Worm (Caenorhabditis elegans) whole organism, midembryonic: ENCODE measurements around the gene cts-1.
"Not testable (repeated sequence)": the region's sequence is repeated elsewhere in the genome, so short reads cannot be mapped to it uniquely, and the experiment has no call there.

Source experiments
- T22C8.4 ChIP-seq: fragments of 200-800 bp; sonication (Bioruptor generic); IDR thresholded peaks from 2 replicates; pipeline ENCODE4 v1.3.6; 2022; ENCODE audit warnings: missing genetic modification characterization, missing compliant biosample characterization
- cog-1 ChIP-seq: sonication (generic microtip); optimal IDR thresholded peaks from 2 replicates; lab custom pipeline; 2016; ENCODE audit warnings: missing genetic modification characterization, missing compliant biosample characterization
- flt-1 ChIP-seq: fragments of 200-800 bp; sonication (Bioruptor generic); IDR thresholded peaks from 2 replicates; pipeline ENCODE4 v1.3.6; 2022; ENCODE audit warnings: missing genetic modification characterization, missing compliant biosample characterization
- klf-2 ChIP-seq: fragments of 200-800 bp; sonication (Bioruptor generic); conservative IDR thresholded peaks from 2 replicates; pipeline ENCODE4 v1.3.6; 2022; ENCODE audit warnings: missing genetic modification reagents, missing genetic modification characterization, missing compliant biosample characterization
- med-1 ChIP-seq: sonication (generic microtip); optimal IDR thresholded peaks from 2 replicates; lab custom pipeline; 2017; ENCODE audit warnings: missing genetic modification characterization, mild to moderate bottlenecking, missing compliant biosample characterization, antibody characterized with exemption, missing genetic modification reagents; ENCODE audit not compliant: insufficient read depth
- ref-1 ChIP-seq: fragments of 200-800 bp; sonication (Bioruptor generic); conservative IDR thresholded peaks from 2 replicates; pipeline ENCODE4 v1.3.6; 2022; ENCODE audit warnings: missing genetic modification reagents, missing genetic modification characterization, missing compliant biosample characterization
- tab-1 ChIP-seq: fragments of 200-800 bp; sonication (Bioruptor generic); IDR thresholded peaks from 2 replicates; pipeline ENCODE4 v1.3.6; 2022; ENCODE audit warnings: missing genetic modification characterization, missing compliant biosample characterization
- ztf-23 ChIP-seq: fragments of 200-800 bp; sonication (Bioruptor generic); IDR thresholded peaks from 2 replicates; pipeline ENCODE4 v1.3.6; 2022; ENCODE audit warnings: missing genetic modification reagents, missing genetic modification characterization, missing compliant biosample characterization
- ztf-29 ChIP-seq: fragments of 200-800 bp; sonication (Bioruptor generic); IDR thresholded peaks from 2 replicates; pipeline ENCODE4 v1.3.6; 2022; ENCODE audit warnings: missing genetic modification reagents, missing genetic modification characterization, missing compliant biosample characterization

The cts-1 gene

DNA sequence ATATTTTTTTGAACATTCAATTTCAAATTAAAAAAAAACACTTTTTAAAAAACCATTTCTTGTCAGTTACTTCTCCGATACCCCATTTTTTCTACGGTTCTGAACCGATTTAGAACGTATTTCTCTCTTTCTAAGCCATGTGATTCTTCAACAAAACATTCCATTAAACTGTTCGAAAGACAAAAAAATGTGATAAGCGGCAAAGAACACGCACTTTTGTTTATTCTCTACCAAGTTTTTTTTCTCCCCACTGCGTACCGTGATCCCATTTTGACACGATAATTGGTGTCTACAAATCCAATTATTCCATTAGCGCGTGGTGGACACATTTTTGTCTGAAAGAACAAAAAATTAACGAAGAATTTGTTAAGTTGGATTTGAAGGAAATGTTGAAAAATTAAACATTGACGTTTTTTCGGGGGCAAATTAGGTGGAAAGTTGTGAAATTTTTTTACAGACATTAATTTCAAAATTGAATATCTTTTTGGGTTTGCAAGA is 24.9 kb upstream of the cts-1 start:
- no peak for TF ChIP-seq flt-1 (GFP tag; lab: Robert Waterston, UW)
- no peak for TF ChIP-seq cog-1 (tag; lab: Kevin White, UChicago)
- TF ChIP-seq tab-1, result no peak
- TF ChIP-seq T22C8.4, result no peak
- TF ChIP-seq ztf-23, result no peak

DNA sequence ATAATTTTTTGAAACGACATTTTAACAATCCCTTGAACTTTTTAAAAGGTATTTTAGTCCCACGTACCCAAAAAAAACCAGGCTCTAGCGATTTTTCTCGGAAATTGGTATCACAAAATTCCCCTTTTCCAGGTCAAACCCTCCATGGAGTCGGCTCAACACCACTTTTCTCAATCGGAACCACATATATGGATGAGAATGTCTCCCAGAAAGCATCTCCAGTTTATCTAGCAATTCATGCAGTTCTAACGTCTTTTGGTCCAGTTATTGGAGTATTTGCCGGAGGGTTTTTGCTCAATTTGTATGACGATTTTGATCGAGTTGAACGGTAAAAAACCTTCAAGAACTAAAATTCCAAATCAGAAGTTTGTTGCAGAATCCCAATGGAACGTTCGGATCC is 23.6 kb upstream of the cts-1 start:
- no peak for TF ChIP-seq T22C8.4
- no peak for TF ChIP-seq flt-1 (GFP tag; lab: Robert Waterston, UW)
- no peak for TF ChIP-seq ztf-29 (GFP tag; lab: Robert Waterston, UW)
- no peak for TF ChIP-seq ztf-23
- TF ChIP-seq med-1 (GFP tag; lab: Kevin White, UChicago), result no peak
- TF ChIP-seq tab-1, result no peak
- no peak for TF ChIP-seq ref-1 (GFP tag; lab: Robert Waterston, UW)
- no peak for TF ChIP-seq cog-1 (tag; lab: Kevin White, UChicago)
- TF ChIP-seq klf-2, result no peak

ce11 chrIII:10238448-10239154 is 22.2 kb upstream of the cts-1 start, which contains the start of gene Y70G10A.3:
Gene Y70G10A.3, plus strand, starts transcription at chrIII:10239104.
- TF ChIP-seq tab-1, result no peak
- TF ChIP-seq ztf-23, result no peak
- TF ChIP-seq cog-1 (tag; lab: Kevin White, UChicago), result no peak
- no peak for TF ChIP-seq klf-2
- TF ChIP-seq T22C8.4, result no peak

DNA sequence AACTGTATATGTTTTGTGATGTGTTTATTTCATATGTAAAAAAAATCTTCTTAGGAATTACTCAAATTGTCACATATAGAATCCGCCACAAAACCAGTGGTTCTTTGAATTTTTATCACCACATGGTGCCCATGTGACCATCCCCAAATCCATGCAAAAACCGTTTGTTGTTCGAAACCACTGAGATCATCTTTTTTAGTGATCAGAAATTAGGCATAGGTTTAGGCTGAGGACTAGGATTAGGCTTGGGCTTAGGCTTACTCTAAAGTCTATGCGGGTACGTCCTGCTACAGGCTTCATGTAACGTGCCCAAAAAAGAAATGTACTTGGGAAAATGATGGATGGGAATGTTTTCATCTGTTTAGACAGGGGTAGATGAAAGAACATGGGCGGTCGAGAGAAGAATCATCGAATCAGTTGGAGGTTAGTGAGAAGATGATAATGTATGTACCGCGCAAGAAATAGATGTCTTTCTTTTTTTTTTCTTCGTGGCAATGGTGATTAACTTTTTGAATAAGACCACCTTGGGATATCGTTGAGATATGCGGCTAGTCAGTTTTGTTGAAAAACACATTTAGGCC is 19.9 kb upstream of the cts-1 start:
- TF ChIP-seq med-1 (GFP tag; lab: Kevin White, UChicago), result no peak
- no peak for TF ChIP-seq cog-1 (tag; lab: Kevin White, UChicago)
- TF ChIP-seq klf-2, result no peak

- TF ChIP-seq cog-1 (tag; lab: Kevin White, UChicago), result no peak
- no peak for TF ChIP-seq med-1 (GFP tag; lab: Kevin White, UChicago)
Measured at ce11 chrIII:10233979-10234378, 17.5 kb upstream of the cts-1 start, which contains the start of gene paml-1. Gene paml-1, minus strand, starts transcription at chrIII:10234079.

DNA sequence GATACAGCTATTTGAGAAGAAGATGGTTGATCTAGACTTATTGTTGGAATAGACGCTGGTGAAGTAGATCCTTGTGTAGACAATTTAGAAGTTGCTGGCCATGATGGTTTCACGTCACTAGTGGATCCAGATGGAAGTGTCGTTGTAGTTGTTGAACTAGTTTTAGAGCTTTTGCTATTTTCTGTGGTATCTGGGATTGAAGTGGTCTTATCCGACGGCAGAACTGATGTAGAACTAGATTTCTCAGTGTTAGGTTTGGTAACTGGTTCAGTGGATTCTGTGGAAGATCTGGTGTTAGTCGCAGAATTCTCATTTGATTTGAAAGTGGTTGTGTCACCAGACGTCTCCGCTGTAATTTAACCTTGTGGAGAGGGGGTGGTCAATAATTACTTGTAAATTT is 15.2 kb upstream of the cts-1 start:
- TF ChIP-seq med-1 (GFP tag; lab: Kevin White, UChicago), result no peak
- no peak for TF ChIP-seq T22C8.4
- TF ChIP-seq flt-1 (GFP tag; lab: Robert Waterston, UW), result no peak
- TF ChIP-seq klf-2, result no peak
- TF ChIP-seq ref-1 (GFP tag; lab: Robert Waterston, UW), result no peak

DNA sequence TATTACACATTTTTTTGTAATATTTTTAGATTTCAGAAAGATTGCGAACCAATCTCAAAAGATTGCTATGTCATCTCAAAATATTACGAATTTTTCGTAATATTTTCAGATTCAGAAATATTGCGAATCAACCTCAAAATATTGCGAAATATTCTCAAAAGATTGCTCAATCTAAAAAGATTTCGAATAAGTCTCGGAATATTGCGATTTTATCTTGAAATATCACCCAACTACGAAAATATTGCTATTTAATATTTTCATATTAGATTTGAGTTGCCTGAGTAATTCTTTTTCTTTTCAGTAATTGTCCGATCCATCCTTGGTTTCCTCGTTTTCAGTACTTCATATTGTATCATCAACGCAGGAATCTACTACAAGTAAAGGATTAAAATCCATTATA is 5.4 kb upstream of the cts-1 start, which contains the start of gene Y70G10A.4:
TSS of gene Y70G10A.4 (plus strand) at position 301 of the 400 bp plus-strand sequence.
- TF ChIP-seq flt-1 (GFP tag; lab: Robert Waterston, UW); klf-2; med-1 (GFP tag; lab: Kevin White, UChicago): not testable (repeated sequence)

- no peak for TF ChIP-seq ztf-29 (GFP tag; lab: Robert Waterston, UW)
- TF ChIP-seq flt-1 (GFP tag; lab: Robert Waterston, UW), result no peak
- TF ChIP-seq ref-1 (GFP tag; lab: Robert Waterston, UW), result no peak
- no peak for TF ChIP-seq med-1 (GFP tag; lab: Kevin White, UChicago)
- no peak for TF ChIP-seq ztf-23
- TF ChIP-seq tab-1, result no peak
- no peak for TF ChIP-seq klf-2
- TF ChIP-seq T22C8.4, result no peak
- no peak for TF ChIP-seq cog-1 (tag; lab: Kevin White, UChicago)
Measured at ce11 chrIII:10218587-10218986, 2.2 kb upstream of the cts-1 start, which contains the start of the genes rde-4 and cox-14. Gene rde-4, minus strand, starts transcription at chrIII:10218646. Gene cox-14, plus strand, starts transcription at chrIII:10218942.

DNA sequence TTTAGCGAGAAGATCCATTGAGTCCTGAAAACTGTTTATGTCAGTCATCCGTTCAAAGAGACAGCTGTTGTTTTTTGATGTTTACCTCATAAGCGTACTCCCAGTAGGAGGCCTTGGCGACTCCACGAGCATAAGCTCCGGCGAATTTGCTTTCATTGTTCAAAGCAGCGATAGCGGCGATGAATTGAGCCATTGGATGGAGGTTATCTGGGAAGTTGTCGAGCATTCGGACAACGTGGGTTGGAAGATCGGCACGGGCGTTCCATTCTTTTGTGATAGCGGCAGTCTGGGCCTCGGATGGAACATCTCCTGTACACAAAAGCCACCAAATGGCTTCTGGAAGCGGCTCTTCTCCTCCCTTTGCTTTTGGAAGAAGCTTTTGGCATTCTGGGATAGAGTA is 553 bp downstream of the cts-1 start:
- TF ChIP-seq ztf-29 (GFP tag; lab: Robert Waterston, UW), result no peak
- no peak for TF ChIP-seq ztf-23
- no peak for TF ChIP-seq klf-2
- TF ChIP-seq ref-1 (GFP tag; lab: Robert Waterston, UW), result no peak
- TF ChIP-seq cog-1 (tag; lab: Kevin White, UChicago), result no peak
- no peak for TF ChIP-seq T22C8.4
- no peak for TF ChIP-seq tab-1

ce11 chrIII:10214540-10214979 is 1.9 kb downstream of the cts-1 start:
- TF ChIP-seq ztf-29 (GFP tag; lab: Robert Waterston, UW) (no peak), cog-1 (tag; lab: Kevin White, UChicago) (no peak), ref-1 (GFP tag; lab: Robert Waterston, UW) (no peak), klf-2 (no peak), med-1 (GFP tag; lab: Kevin White, UChicago) (no peak), T22C8.4 (no peak), ztf-23 (no peak), tab-1 (no peak), flt-1 (GFP tag; lab: Robert Waterston, UW) (no peak)
